Worm (Caenorhabditis elegans) whole organism, young adult: ENCODE measurements around the gene trmt-10C.2.

ENCODE experiments used
- C17E4.6 ChIP-seq: fragments of 200-800 bp; sonication (Bioruptor generic); IDR thresholded peaks from 2 replicates; pipeline ENCODE4 v1.3.6; 2022; ENCODE audit warnings: missing genetic modification reagents, missing genetic modification characterization, missing compliant biosample characterization
- D2030.7 ChIP-seq: fragments of 200-800 bp; sonication (Bioruptor generic); IDR thresholded peaks from 2 replicates; pipeline ENCODE4 v1.3.6; 2022; ENCODE audit warnings: missing genetic modification reagents, missing genetic modification characterization, missing compliant biosample characterization
- F33H1.4 ChIP-seq: fragments of 200-800 bp; sonication (Bioruptor generic); IDR thresholded peaks from 2 replicates; pipeline ENCODE4 v1.3.6; 2022; ENCODE audit warnings: missing genetic modification reagents, missing genetic modification characterization, missing compliant biosample characterization
- F52B5.7 ChIP-seq: sonication (generic microtip); optimal IDR thresholded peaks from 2 replicates; lab custom pipeline; 2016; ENCODE audit warnings: mild to moderate bottlenecking, missing genetic modification characterization, missing compliant biosample characterization
- Y53F4B.3 ChIP-seq: fragments of 200-800 bp; sonication (Bioruptor generic); IDR thresholded peaks from 2 replicates; pipeline ENCODE4 v1.3.6; 2022; ENCODE audit warnings: missing genetic modification reagents, missing genetic modification characterization, missing compliant biosample characterization
- Y79H2A.3 ChIP-seq: fragments of 200-800 bp; sonication (Bioruptor generic); conservative IDR thresholded peaks from 2 replicates; pipeline ENCODE4 v1.3.6; 2022; ENCODE audit warnings: missing genetic modification reagents, missing genetic modification characterization, missing compliant biosample characterization
- akir-1 ChIP-seq: fragments of 200-800 bp; sonication (Bioruptor generic); optimal IDR thresholded peaks from 2 replicates; lab custom pipeline; 2018; ENCODE audit warnings: mild to moderate bottlenecking, missing genetic modification characterization, moderate library complexity, missing compliant biosample characterization
- atf-7 ChIP-seq: sonication (generic microtip); optimal IDR thresholded peaks from 2 replicates; lab custom pipeline; 2017; ENCODE audit warnings: mild to moderate bottlenecking, missing genetic modification characterization, missing compliant biosample characterization
- bed-1 ChIP-seq: fragments of 200-800 bp; sonication (Bioruptor generic); IDR thresholded peaks from 2 replicates; pipeline ENCODE4 v1.3.6; 2022; ENCODE audit warnings: missing genetic modification reagents, missing genetic modification characterization, missing compliant biosample characterization
- bed-2 ChIP-seq: fragments of 200-800 bp; sonication (Bioruptor generic); IDR thresholded peaks from 2 replicates; pipeline ENCODE4 v1.3.6; 2022; ENCODE audit warnings: missing genetic modification reagents, missing genetic modification characterization, missing compliant biosample characterization
- cebp-1 ChIP-seq, 2 experiments: fragments of 200-800 bp in 1 of 2; sonication (Bioruptor generic) in 1 of 2; sonication (generic microtip) in 1 of 2; IDR thresholded peaks in 1 of 2; optimal IDR thresholded peaks in 1 of 2; 2 replicates each; pipeline versions ENCODE4 v1.3.6 to Lab custom; 2017 to 2022; ENCODE audit warnings: missing compliant biosample characterization in 2 of 2, missing genetic modification characterization in 2 of 2, mild to moderate bottlenecking in 1 of 2, missing genetic modification reagents in 1 of 2, moderate library complexity in 1 of 2
- ceh-58 ChIP-seq: fragments of 200-800 bp; sonication (Bioruptor generic); IDR thresholded peaks from 2 replicates; pipeline ENCODE4 v1.3.6; 2022; ENCODE audit warnings: missing genetic modification characterization, missing compliant biosample characterization
- ceh-79 ChIP-seq: sonication (generic microtip); optimal IDR thresholded peaks from 2 replicates; lab custom pipeline; 2017; ENCODE audit warnings: mild to moderate bottlenecking, missing genetic modification characterization, missing compliant biosample characterization
- dpff-1 ChIP-seq: sonication (generic microtip); optimal IDR thresholded peaks from 2 replicates; lab custom pipeline; 2017; ENCODE audit warnings: mild to moderate bottlenecking, missing genetic modification characterization, missing compliant biosample characterization
- egl-18 ChIP-seq: fragments of 200-800 bp; sonication (Bioruptor generic); IDR thresholded peaks from 2 replicates; pipeline ENCODE4 v1.3.6; 2022; ENCODE audit warnings: missing genetic modification reagents, missing genetic modification characterization, missing compliant biosample characterization
- egl-44 ChIP-seq: fragments of 200-800 bp; sonication (Bioruptor generic); IDR thresholded peaks from 2 replicates; pipeline ENCODE4 v1.3.6; 2022; ENCODE audit warnings: missing genetic modification reagents, missing genetic modification characterization, missing compliant biosample characterization
- ekl-4 ChIP-seq: fragments of 200-800 bp; sonication (Bioruptor generic); IDR thresholded peaks from 2 replicates; pipeline ENCODE4 v1.3.6; 2022; ENCODE audit warnings: missing genetic modification reagents, missing genetic modification characterization, missing compliant biosample characterization
- gei-17 ChIP-seq: fragments of 200-800 bp; sonication (Bioruptor generic); optimal IDR thresholded peaks from 2 replicates; lab custom pipeline; 2018; ENCODE audit warnings: mild to moderate bottlenecking, missing genetic modification characterization, missing compliant biosample characterization
- hmg-1.2 ChIP-seq: fragments of 200-800 bp; sonication (Bioruptor generic); IDR thresholded peaks from 2 replicates; pipeline ENCODE4 v1.3.6; 2022; ENCODE audit warnings: missing genetic modification reagents, missing genetic modification characterization, missing compliant biosample characterization
- hsf-1 ChIP-seq: fragments of 200-800 bp; sonication (Bioruptor generic); IDR thresholded peaks from 2 replicates; pipeline ENCODE4 v1.3.6; 2022; ENCODE audit warnings: missing genetic modification reagents, missing genetic modification characterization, missing compliant biosample characterization
- let-607 ChIP-seq, 2 experiments: fragments of 200-800 bp in 1 of 2; sonication (Bioruptor generic) in 1 of 2; sonication (generic microtip) in 1 of 2; optimal IDR thresholded peaks; 2 replicates each; lab custom pipeline; 2016 to 2018; ENCODE audit warnings: mild to moderate bottlenecking in 2 of 2, missing compliant biosample characterization in 2 of 2, missing genetic modification characterization in 2 of 2, moderate library complexity in 2 of 2, missing genotype in 1 of 2
- lin-26 ChIP-seq: fragments of 200-800 bp; sonication (Bioruptor generic); IDR thresholded peaks from 2 replicates; pipeline ENCODE4 v1.3.6; 2022; ENCODE audit warnings: missing genetic modification reagents, missing genetic modification characterization, missing compliant biosample characterization
- lin-35 ChIP-seq, 3 experiments: fragments of 150-350 bp in 2 of 3; sonication (generic microtip) in 1 of 3; optimal IDR thresholded peaks; 2 replicates each; lab custom pipeline; 2014 to 2018; ENCODE audit warnings: missing biosample characterization in 3 of 3, missing genetic modification characterization in 3 of 3, missing genetic modification reagents in 3 of 3
- lin-40 ChIP-seq: sonication (generic microtip); optimal IDR thresholded peaks from 2 replicates; lab custom pipeline; 2016; ENCODE audit warnings: missing genetic modification characterization, mild to moderate bottlenecking, missing compliant biosample characterization, missing genotype, missing genetic modification reagents
- lin-54 ChIP-seq: fragments of 200-800 bp; sonication (Bioruptor generic); optimal IDR thresholded peaks from 2 replicates; lab custom pipeline; 2018; ENCODE audit warnings: mild to moderate bottlenecking, missing genetic modification characterization, missing compliant biosample characterization
- lir-1 ChIP-seq: fragments of 200-800 bp; sonication (Bioruptor generic); conservative IDR thresholded peaks from 2 replicates; pipeline ENCODE4 v1.3.6; 2022; ENCODE audit warnings: missing genetic modification reagents, missing genetic modification characterization, missing compliant biosample characterization
- lsy-27 ChIP-seq: sonication (generic microtip); optimal IDR thresholded peaks from 2 replicates; lab custom pipeline; 2017; ENCODE audit warnings: missing genetic modification characterization, mild to moderate bottlenecking, missing compliant biosample characterization, antibody characterized with exemption, missing genotype, borderline replicate concordance; ENCODE audit not compliant: insufficient read depth
- madf-6 ChIP-seq: fragments of 200-800 bp; sonication (Bioruptor generic); IDR thresholded peaks from 2 replicates; pipeline ENCODE4 v1.3.6; 2022; ENCODE audit warnings: missing genetic modification reagents, missing genetic modification characterization, missing compliant biosample characterization
- madf-8 ChIP-seq: fragments of 200-800 bp; sonication (Bioruptor generic); conservative IDR thresholded peaks from 2 replicates; pipeline ENCODE4 v1.3.6; 2022; ENCODE audit warnings: missing genetic modification reagents, missing genetic modification characterization, missing compliant biosample characterization
- nhr-120 ChIP-seq: fragments of 200-800 bp; sonication (Bioruptor generic); IDR thresholded peaks from 2 replicates; pipeline ENCODE4 v1.3.6; 2022; ENCODE audit warnings: missing genetic modification characterization, missing compliant biosample characterization
- nhr-27 ChIP-seq: fragments of 200-800 bp; sonication (Bioruptor generic); optimal IDR thresholded peaks from 2 replicates; lab custom pipeline; 2018; ENCODE audit warnings: mild to moderate bottlenecking, missing genetic modification characterization, moderate library complexity, missing compliant biosample characterization
- somi-1 ChIP-seq: fragments of 200-800 bp; sonication (Bioruptor generic); optimal IDR thresholded peaks from 2 replicates; lab custom pipeline; 2018; ENCODE audit warnings: mild to moderate bottlenecking, missing genetic modification characterization, missing compliant biosample characterization
- tbp1 ChIP-seq: fragments of 200-800 bp; sonication (Bioruptor generic); optimal IDR thresholded peaks from 2 replicates; lab custom pipeline; 2018; ENCODE audit warnings: mild to moderate bottlenecking, missing genetic modification characterization, missing compliant biosample characterization
- xnd-1 ChIP-seq: sonication (generic microtip); optimal IDR thresholded peaks from 2 replicates; lab custom pipeline; 2016; ENCODE audit warnings: missing genotype, missing genetic modification reagents, missing genetic modification characterization, missing compliant biosample characterization
- ztf-22 ChIP-seq: fragments of 200-800 bp; sonication (Bioruptor generic); optimal IDR thresholded peaks from 2 replicates; lab custom pipeline; 2018; ENCODE audit warnings: mild to moderate bottlenecking, missing genetic modification characterization, moderate library complexity, missing compliant biosample characterization

The trmt-10C.2 gene

DNA sequence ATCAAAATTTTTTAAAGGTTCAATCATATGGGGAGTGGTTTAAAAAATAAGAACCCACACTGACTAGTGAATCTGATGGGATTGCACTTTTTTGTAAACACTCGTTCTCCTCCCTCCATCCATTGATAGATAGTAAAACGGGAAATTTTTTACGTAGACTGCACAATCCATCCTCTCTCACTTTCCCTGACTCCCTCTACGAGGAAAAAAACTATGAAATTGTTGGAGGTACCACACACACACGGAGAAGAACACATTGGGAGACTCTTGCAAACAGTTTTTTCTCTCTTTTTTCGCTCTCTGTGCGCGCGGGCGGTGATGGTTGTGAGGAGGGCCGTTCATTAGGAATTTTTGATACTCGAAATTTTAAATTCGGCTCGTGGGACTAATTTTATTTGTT, 9.3 kb downstream of the trmt-10C.2 start:
- TF ChIP-seq ceh-79 (tag; lab: Kevin White, UChicago) = no peak
- TF ChIP-seq akir-1 (GFP tag; lab: Kevin White, UChicago) = no peak
- TF ChIP-seq atf-7 (tag; lab: Kevin White, UChicago) = no peak
- no peak for TF ChIP-seq F52B5.7 (tag; lab: Kevin White, UChicago)
- TF ChIP-seq somi-1 (GFP tag; lab: Kevin White, UChicago) = no peak
- no peak for TF ChIP-seq ztf-22
- TF ChIP-seq Y79H2A.3 (GFP tag; lab: Robert Waterston, UW) = no peak
- no peak for TF ChIP-seq lin-26 (GFP tag; lab: Robert Waterston, UW)
- TF ChIP-seq gei-17 (GFP tag; lab: Kevin White, UChicago) = no peak
- TF ChIP-seq madf-6 (GFP tag; lab: Robert Waterston, UW) = no peak
- no peak for TF ChIP-seq nhr-120 (GFP tag; lab: Robert Waterston, UW)
- TF ChIP-seq tbp1 (GFP tag; lab: Kevin White, UChicago) = no peak
- no peak for TF ChIP-seq xnd-1 (tag; lab: Kevin White, UChicago)
- no peak for TF ChIP-seq Y53F4B.3 (GFP tag; lab: Robert Waterston, UW)
- TF ChIP-seq lir-1 (GFP tag; lab: Robert Waterston, UW) = no peak
- TF ChIP-seq, all 124 proteins: peak for 0

DNA sequence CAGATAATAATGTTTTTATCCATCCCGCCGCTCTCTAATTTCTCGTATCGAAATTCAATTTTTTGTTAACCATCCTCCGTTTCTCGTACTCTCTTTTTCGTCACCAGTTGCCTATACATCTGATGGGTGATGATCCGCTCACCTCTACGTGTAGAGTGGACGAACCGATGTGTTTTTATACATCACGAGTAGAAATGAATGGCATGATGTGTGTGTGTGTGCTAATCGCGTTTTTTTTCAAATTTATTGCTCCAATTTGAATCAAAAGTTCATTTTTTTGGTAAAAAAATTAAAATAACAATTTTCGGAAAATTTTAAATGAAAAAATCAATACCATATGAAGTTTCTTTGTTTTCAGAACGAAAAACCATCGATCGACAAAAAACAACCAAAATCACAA, 9.9 kb downstream of the trmt-10C.2 start:
- TF ChIP-seq dpff-1 (tag; lab: Kevin White, UChicago) = no peak
- 0 out of 2 replicates have a peak, but pooled peaks have one; percentile 19 for TF ChIP-seq cebp-1 (GFP tag; IDR thresholded peaks at IDR 0.05; lab: Robert Waterston, UW)
- no peak for TF ChIP-seq cebp-1 (tag; optimal IDR thresholded peaks at IDR 0.05; lab: Kevin White, UChicago)

DNA sequence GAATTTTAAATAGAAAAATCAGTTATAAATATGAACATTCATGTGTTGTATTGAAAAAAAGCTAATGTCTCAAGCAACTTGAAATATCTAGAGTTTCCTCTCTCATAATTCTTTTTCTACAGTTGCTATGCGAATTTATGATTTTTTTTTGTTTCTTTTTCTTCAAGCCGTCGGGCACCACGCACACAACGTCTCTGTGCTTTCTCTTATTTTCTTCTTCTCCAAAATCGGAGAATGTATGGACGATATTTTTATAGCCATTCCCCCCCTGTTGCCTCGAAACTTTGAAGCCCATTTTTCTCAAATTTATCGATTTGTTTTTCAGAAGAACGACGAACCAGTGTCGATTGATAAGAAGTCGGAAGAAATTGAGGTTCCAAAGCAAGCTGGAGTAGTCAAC, 10.7 kb downstream of the trmt-10C.2 start:
- no peak for TF ChIP-seq hmg-1.2 (GFP tag; lab: Robert Waterston, UW)

DNA sequence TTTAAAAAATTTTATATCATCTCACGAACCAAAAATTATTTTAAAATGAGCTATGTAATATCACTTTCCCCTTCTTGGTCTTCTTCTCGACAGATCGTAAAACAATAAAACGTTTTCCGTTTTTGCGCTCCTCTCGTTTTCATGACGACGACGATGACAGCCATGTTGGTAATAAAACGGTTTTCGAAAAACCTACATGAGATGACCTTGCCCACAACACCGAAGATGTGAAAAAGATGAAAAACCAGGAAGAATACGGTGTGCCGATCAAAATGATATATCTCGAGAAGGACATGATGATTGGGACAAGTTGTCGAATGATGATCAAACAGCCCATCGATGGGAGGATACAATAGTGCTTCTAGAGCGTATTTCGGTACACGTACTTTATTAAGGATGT, 12.6 kb downstream of the trmt-10C.2 start:
- no peak for TF ChIP-seq egl-44 (GFP tag; lab: Robert Waterston, UW)
- TF ChIP-seq ekl-4 (GFP tag; lab: Robert Waterston, UW) = no peak
- TF ChIP-seq ceh-58 (GFP tag; lab: Robert Waterston, UW) = no peak
- TF ChIP-seq hsf-1 (GFP tag; lab: Robert Waterston, UW) = no peak
- no peak for TF ChIP-seq lsy-27
- TF ChIP-seq lin-40 = no peak
- TF ChIP-seq madf-8 = no peak
- TF ChIP-seq F52B5.7 (tag; lab: Kevin White, UChicago) = no peak
- no peak for TF ChIP-seq egl-18 (GFP tag; lab: Robert Waterston, UW)
- no peak for TF ChIP-seq C17E4.6 (GFP tag; lab: Robert Waterston, UW)
- TF ChIP-seq lin-54 = no peak
- TF ChIP-seq let-607 (tag; optimal IDR thresholded peaks at IDR 0.05; lab: Kevin White, UChicago) = no peak
- no peak for TF ChIP-seq akir-1 (GFP tag; lab: Kevin White, UChicago)
- no peak for TF ChIP-seq lin-35 (GFP tag; optimal IDR thresholded peaks at IDR 0.05; lab: Kevin White, UChicago)
- TF ChIP-seq nhr-27 (tag; lab: Kevin White, UChicago) = no peak
- no peak for TF ChIP-seq bed-1
- no peak for TF ChIP-seq D2030.7 (GFP tag; lab: Robert Waterston, UW)
- TF ChIP-seq bed-2 = no peak
- no peak for TF ChIP-seq F33H1.4 (GFP tag; lab: Robert Waterston, UW)
- TF ChIP-seq nhr-120 (GFP tag; lab: Robert Waterston, UW) = no peak
